Fruit fly (Drosophila melanogaster) whole organism, embryonic: ENCODE measurements around the gene Tim9b.

Experiments
- Bgb ChIP-seq: fragments of 200-800 bp; sonication (Bioruptor generic); IDR thresholded peaks from 2 replicates; pipeline ENCODE4 v1.3.6; 2022; ENCODE audit warnings: missing biosample characterization, missing genetic modification characterization; ENCODE audit not compliant: partially characterized antibody
- C15 ChIP-seq: fragments of 200-800 bp; sonication (Bioruptor generic); IDR thresholded peaks from 3 replicates; pipeline ENCODE4 v1.3.6; 2022; ENCODE audit warnings: missing biosample characterization, missing genetic modification characterization
- CG11456 ChIP-seq: fragments of 200-800 bp; sonication (Bioruptor generic); IDR thresholded peaks from 3 replicates; pipeline ENCODE4 v1.3.6; 2022; ENCODE audit warnings: missing biosample characterization, missing genetic modification characterization
- CG12155 ChIP-seq: fragments of 200-800 bp; sonication (Bioruptor generic); optimal IDR thresholded peaks from 3 replicates; lab custom pipeline; 2016; ENCODE audit warnings: missing biosample characterization, missing genetic modification characterization
- CG12391 ChIP-seq: fragments of 200-800 bp; sonication (Bioruptor generic); optimal IDR thresholded peaks from 3 replicates; lab custom pipeline; 2018; ENCODE audit warnings: missing biosample characterization, mild to moderate bottlenecking, missing genetic modification characterization, moderate library complexity
- CG12744 ChIP-seq: fragments of 200-800 bp; sonication (Bioruptor generic); optimal IDR thresholded peaks from 2 replicates; lab custom pipeline; 2016; ENCODE audit warnings: missing biosample characterization, missing genetic modification characterization
- CG16813 ChIP-seq: fragments of 200-800 bp; sonication (Bioruptor generic); IDR thresholded peaks from 3 replicates; pipeline ENCODE4 v1.3.6; 2022; ENCODE audit warnings: missing biosample characterization, missing genetic modification characterization; ENCODE audit not compliant: partially characterized antibody
- CG17385 ChIP-seq: fragments of 200-800 bp; sonication (Bioruptor generic); optimal IDR thresholded peaks from 3 replicates; lab custom pipeline; 2018; ENCODE audit warnings: missing biosample characterization, mild to moderate bottlenecking, missing genetic modification characterization
- CG3065 ChIP-seq: fragments of 200-800 bp; sonication (Bioruptor generic); optimal IDR thresholded peaks from 2 replicates; lab custom pipeline; 2016; ENCODE audit warnings: missing biosample characterization, missing genetic modification characterization
- CG33213 ChIP-seq: fragments of 200-800 bp; sonication (Bioruptor generic); optimal IDR thresholded peaks from 3 replicates; lab custom pipeline; 2016; ENCODE audit warnings: missing biosample characterization, missing genetic modification characterization
- CG3995 ChIP-seq: fragments of 200-800 bp; sonication (Bioruptor generic); optimal IDR thresholded peaks from 3 replicates; lab custom pipeline; 2016; ENCODE audit warnings: missing biosample characterization, missing genetic modification characterization
- CG4328 ChIP-seq: fragments of 200-800 bp; sonication (Bioruptor generic); optimal IDR thresholded peaks from 3 replicates; lab custom pipeline; 2017; ENCODE audit warnings: missing biosample characterization, missing genetic modification reagents, missing genetic modification characterization
- CG4404 ChIP-seq: fragments of 200-800 bp; sonication (Bioruptor generic); IDR thresholded peaks from 2 replicates; pipeline ENCODE4 v1.3.6; 2022; ENCODE audit warnings: missing biosample characterization, missing genetic modification characterization
- CG5180 ChIP-seq: fragments of 200-800 bp; sonication (Bioruptor generic); optimal IDR thresholded peaks from 3 replicates; lab custom pipeline; 2017; ENCODE audit warnings: missing biosample characterization, missing genetic modification characterization, mild to moderate bottlenecking, moderate library complexity, missing genetic modification reagents
- CG5953 ChIP-seq: fragments of 200-800 bp; sonication (Bioruptor generic); IDR thresholded peaks from 2 replicates; pipeline ENCODE4 v1.3.6; 2022; ENCODE audit warnings: missing biosample characterization, missing genetic modification characterization
- CG7963 ChIP-seq: fragments of 200-800 bp; sonication (Bioruptor generic); IDR thresholded peaks from 3 replicates; pipeline ENCODE4 v1.3.6; 2022; ENCODE audit warnings: missing biosample characterization, missing genetic modification characterization; ENCODE audit not compliant: partially characterized antibody
- CG8089 ChIP-seq: fragments of 200-800 bp; sonication (Bioruptor generic); optimal IDR thresholded peaks from 3 replicates; lab custom pipeline; 2016; ENCODE audit warnings: missing biosample characterization, missing genetic modification characterization
- CG8388 ChIP-seq: fragments of 200-800 bp; sonication (Bioruptor generic); optimal IDR thresholded peaks from 2 replicates; lab custom pipeline; 2019; ENCODE audit warnings: missing biosample characterization, mild to moderate bottlenecking, missing genetic modification characterization, moderate library complexity
- Doc3 ChIP-seq: fragments of 200-800 bp; sonication (Bioruptor generic); IDR thresholded peaks from 3 replicates; pipeline ENCODE4 v1.3.6; 2022; ENCODE audit warnings: missing biosample characterization, missing genetic modification characterization; ENCODE audit not compliant: partially characterized antibody
- E2f2 ChIP-seq: fragments of 200-800 bp; sonication (Bioruptor generic); IDR thresholded peaks from 2 replicates; pipeline ENCODE4 v1.3.6; 2022; ENCODE audit warnings: missing biosample characterization, missing genetic modification characterization
- Ets65A ChIP-seq: fragments of 200-800 bp; sonication (Bioruptor generic); peaks from one replicate; lab custom pipeline; 2016; ENCODE audit warnings: missing biosample characterization, missing genetic modification characterization
- Fer1 ChIP-seq: fragments of 200-800 bp; sonication (Bioruptor generic); optimal IDR thresholded peaks from 2 replicates; lab custom pipeline; 2017; ENCODE audit warnings: missing biosample characterization, mild to moderate bottlenecking, missing genetic modification characterization
- HLHmδ ChIP-seq: fragments of 200-800 bp; sonication (Bioruptor generic); optimal IDR thresholded peaks from 2 replicates; lab custom pipeline; 2018; ENCODE audit warnings: missing biosample characterization, mild to moderate bottlenecking, missing genetic modification characterization, moderate library complexity
- Hand ChIP-seq: fragments of 200-800 bp; sonication (Bioruptor generic); optimal IDR thresholded peaks from 2 replicates; lab custom pipeline; 2017; ENCODE audit warnings: mild to moderate bottlenecking, missing biosample characterization, missing genetic modification reagents, missing genetic modification characterization
- Hr78 ChIP-seq, 2 experiments: fragments of 200-800 bp in 1 of 2; fragments of >200 bp in 1 of 2; sonication (Bioruptor generic) in 1 of 2; optimal IDR thresholded peaks; 2 replicates each; lab custom pipeline; 2017 to 2019; ENCODE audit warnings: missing biosample characterization in 2 of 2, missing genetic modification characterization in 2 of 2, mild to moderate bottlenecking in 1 of 2, moderate library complexity in 1 of 2
- MBD-R2 ChIP-seq: fragments of 200-800 bp; sonication (Bioruptor generic); IDR thresholded peaks from 2 replicates; pipeline ENCODE4 v1.3.6; 2022; ENCODE audit warnings: missing biosample characterization, missing genetic modification characterization
- Meics ChIP-seq: fragments of 200-800 bp; sonication (Bioruptor generic); optimal IDR thresholded peaks from 2 replicates; lab custom pipeline; 2017; ENCODE audit warnings: missing biosample characterization, mild to moderate bottlenecking, missing genetic modification characterization
- Pdp1 ChIP-seq, 2 experiments: fragments of 200-800 bp; sonication (Bioruptor generic); optimal IDR thresholded peaks; 3 replicates each; lab custom pipeline; 2016; ENCODE audit warnings: missing biosample characterization in 2 of 2, missing genetic modification characterization in 2 of 2, mild to moderate bottlenecking in 1 of 2, moderate library complexity in 1 of 2
- Ravus ChIP-seq: fragments of 200-800 bp; sonication (Bioruptor generic); IDR thresholded peaks from 2 replicates; pipeline ENCODE4 v1.3.6; 2022; ENCODE audit warnings: missing biosample characterization, missing genetic modification characterization
- Sin3A ChIP-seq: fragments of >200 bp; optimal IDR thresholded peaks from 2 replicates; lab custom pipeline; 2018
- Sry-δ ChIP-seq: fragments of 200-800 bp; sonication (Bioruptor generic); optimal IDR thresholded peaks from 2 replicates; lab custom pipeline; 2016; ENCODE audit warnings: missing biosample characterization, missing genetic modification characterization
- br ChIP-seq: fragments of >200 bp; optimal IDR thresholded peaks from 2 replicates; lab custom pipeline; 2017
- crol ChIP-seq: fragments of 200-800 bp; sonication (Bioruptor generic); IDR thresholded peaks from 2 replicates; pipeline ENCODE4 v1.3.6; 2022; ENCODE audit warnings: missing biosample characterization, missing genetic modification characterization
- dati ChIP-seq: fragments of 200-800 bp; sonication (Bioruptor generic); IDR thresholded peaks from 2 replicates; pipeline ENCODE4 v1.3.6; 2022; ENCODE audit warnings: missing biosample characterization, missing genetic modification characterization
- disco-r ChIP-seq: fragments of 200-800 bp; sonication (Bioruptor generic); optimal IDR thresholded peaks from 2 replicates; lab custom pipeline; 2016; ENCODE audit warnings: missing biosample characterization, missing genetic modification characterization
- dysf ChIP-seq: fragments of 200-800 bp; sonication (Bioruptor generic); IDR thresholded peaks from 3 replicates; pipeline ENCODE4 v1.3.6; 2022; ENCODE audit warnings: missing biosample characterization, missing genetic modification characterization
- h ChIP-seq: fragments of >200 bp; optimal IDR thresholded peaks from 2 replicates; lab custom pipeline; 2017
- nerfin-2 ChIP-seq: fragments of 200-800 bp; sonication (Bioruptor generic); IDR thresholded peaks from 2 replicates; pipeline ENCODE4 v1.3.6; 2022; ENCODE audit warnings: missing biosample characterization, missing genetic modification characterization; ENCODE audit not compliant: partially characterized antibody
- nom ChIP-seq: fragments of 200-800 bp; sonication (Bioruptor generic); optimal IDR thresholded peaks from 2 replicates; lab custom pipeline; 2017; ENCODE audit warnings: missing biosample characterization, missing genetic modification characterization, mild to moderate bottlenecking, moderate library complexity, missing genetic modification reagents
- p53 ChIP-seq: fragments of 200-800 bp; sonication (Bioruptor generic); optimal IDR thresholded peaks from 2 replicates; lab custom pipeline; 2016; ENCODE audit warnings: missing biosample characterization, missing genetic modification characterization
- pho ChIP-seq: fragments of 200-800 bp; sonication (Bioruptor generic); optimal IDR thresholded peaks from 2 replicates; lab custom pipeline; 2016; ENCODE audit warnings: missing biosample characterization, missing genetic modification characterization
- pita ChIP-seq: fragments of 200-800 bp; sonication (Bioruptor generic); optimal IDR thresholded peaks from 2 replicates; lab custom pipeline; 2017; ENCODE audit warnings: missing biosample characterization, mild to moderate bottlenecking, missing genetic modification characterization
- psq ChIP-seq: fragments of 200-800 bp; sonication (Bioruptor generic); optimal IDR thresholded peaks from 2 replicates; lab custom pipeline; 2017; ENCODE audit warnings: missing biosample characterization, missing genetic modification characterization
- pzg ChIP-seq: fragments of 200-800 bp; sonication (Bioruptor generic); optimal IDR thresholded peaks from 3 replicates; lab custom pipeline; 2018; ENCODE audit warnings: missing biosample characterization, mild to moderate bottlenecking, missing genetic modification characterization, moderate library complexity
- rib ChIP-seq: fragments of 200-800 bp; sonication (Bioruptor generic); IDR thresholded peaks from 2 replicates; pipeline ENCODE4 v1.3.6; 2022; ENCODE audit warnings: missing biosample characterization, missing genetic modification characterization
- salm ChIP-seq: fragments of 200-800 bp; sonication (Bioruptor generic); optimal IDR thresholded peaks from 2 replicates; lab custom pipeline; 2018; ENCODE audit warnings: missing biosample characterization, mild to moderate bottlenecking, missing genetic modification characterization
- sens ChIP-seq: fragments of 200-800 bp; sonication (Bioruptor generic); peaks from one replicate; lab custom pipeline; 2016; ENCODE audit warnings: missing biosample characterization, missing genetic modification characterization
- sens-2 ChIP-seq: fragments of 200-800 bp; sonication (Bioruptor generic); IDR thresholded peaks from 2 replicates; pipeline ENCODE4 v1.3.6; 2022; ENCODE audit warnings: missing biosample characterization, missing genetic modification characterization
- sima ChIP-seq: fragments of 200-800 bp; sonication (Bioruptor generic); optimal IDR thresholded peaks from 2 replicates; lab custom pipeline; 2016; ENCODE audit warnings: missing biosample characterization, missing genetic modification characterization
- sisA ChIP-seq: fragments of 200-800 bp; sonication (Bioruptor generic); IDR thresholded peaks from 2 replicates; pipeline ENCODE4 v1.3.6; 2022; ENCODE audit warnings: missing biosample characterization, missing genetic modification characterization
- tap ChIP-seq: fragments of 200-800 bp; optimal IDR thresholded peaks from 3 replicates; lab custom pipeline; 2019; ENCODE audit warnings: missing biosample characterization, mild to moderate bottlenecking, missing genetic modification characterization, moderate library complexity
- twi ChIP-seq: fragments of 200-800 bp; optimal IDR thresholded peaks from 2 replicates; lab custom pipeline; 2019; ENCODE audit warnings: missing biosample characterization, mild to moderate bottlenecking, missing genetic modification characterization, moderate library complexity

Tim9b gene

dm6 chrX:19615990-19616663 is 2.2 kb downstream of the Tim9b start, which contains the start of gene CG14210 (continued):
- TF ChIP-seq nom (GFP tag; lab: Kevin White, UChicago) (no peak), nerfin-2 (GFP tag; lab: Robert Waterston, UW) (peak; percentile 56; the same call in 1 of the 2 replicates), CG4328 (GFP tag; lab: Kevin White, UChicago) (no peak), CG7963 (peak; percentile 66; the same call in 2 of the 3 replicates), CG11456 (GFP tag; lab: Robert Waterston, UW) (no peak), CG5180 (GFP tag; lab: Kevin White, UChicago) (no peak), MBD-R2 (GFP tag; lab: Robert Waterston, UW) (peak; percentile 70), CG17385 (GFP tag; lab: Kevin White, UChicago) (no peak), Hr78 (GFP tag; optimal IDR thresholded peaks at IDR 0.05; lab: Kevin White, UChicago) (no peak), dysf (GFP tag; lab: Robert Waterston, UW) (no peak), dati (GFP tag; lab: Robert Waterston, UW) (no peak), CG8089 (GFP tag; lab: Kevin White, UChicago) (no peak), disco-r (GFP tag; lab: Kevin White, UChicago) (no peak), C15 (GFP tag; lab: Robert Waterston, UW) (no peak), CG3995 (GFP tag; lab: Kevin White, UChicago) (no peak), Ets65A (no peak), crol (GFP tag; lab: Robert Waterston, UW) (no peak), rib (GFP tag; lab: Robert Waterston, UW) (no peak), Fer1 (peak; percentile 2), CG3065 (GFP tag; lab: Kevin White, UChicago) (no peak), h (lab: Kevin White, UChicago) (no peak), br (lab: Kevin White, UChicago) (no peak), CG12744 (no peak), pho (GFP tag; lab: Kevin White, UChicago) (no peak), CG16813 (peak; percentile 62), Meics (GFP tag; lab: Kevin White, UChicago) (no peak), Doc3 (GFP tag; lab: Robert Waterston, UW) (peak; percentile 49; the same call in 2 of the 3 replicates), Sin3A (lab: Kevin White, UChicago) (no peak), CG33213 (GFP tag; lab: Kevin White, UChicago) (no peak), CG4404 (GFP tag; lab: Robert Waterston, UW) (no peak), CG8388 (GFP tag; lab: Kevin White, UChicago) (no peak), CG12391 (tag; lab: Kevin White, UChicago) (no peak), twi (tag; lab: Kevin White, UChicago) (peak; percentile 30), tap (tag; lab: Kevin White, UChicago) (no peak), pita (GFP tag; lab: Kevin White, UChicago) (no peak), sima (GFP tag; lab: Kevin White, UChicago) (no peak), sens (GFP tag; lab: Kevin White, UChicago) (peak; percentile 19), salm (tag; lab: Kevin White, UChicago) (no peak), CG5953 (GFP tag; lab: Robert Waterston, UW) (no peak), p53 (no peak), sisA (no peak), Sry-δ (peak; percentile 52), CG12155 (no peak), Hand (GFP tag; lab: Kevin White, UChicago) (no peak), pzg (peak; percentile 57), psq (no peak), E2f2 (GFP tag; lab: Robert Waterston, UW) (peak; percentile 91), HLHmδ (GFP tag; lab: Kevin White, UChicago) (no peak), Bgb (GFP tag; lab: Robert Waterston, UW) (peak; percentile 71), Pdp1 (GFP tag; optimal IDR thresholded peaks at IDR 0.05; lab: Kevin White, UChicago) (no peak), sens-2 (GFP tag; lab: Robert Waterston, UW) (no peak), Ravus (GFP tag; lab: Robert Waterston, UW) (no peak)
